Fruit fly (Drosophila melanogaster) whole organism, pupa: ENCODE measurements around the gene CG10035.
A peak's percentile ranks its signal among the peaks of the same experiment; 100 is the strongest.

Experiments
- CG10348 ChIP-seq: fragments of 200-800 bp; sonication (Bioruptor generic); IDR thresholded peaks from 2 replicates; pipeline ENCODE4 v1.3.6; 2022; ENCODE audit warnings: missing biosample characterization, missing genetic modification characterization
- CG12605 ChIP-seq: fragments of 200-800 bp; sonication (Bioruptor generic); IDR thresholded peaks from 2 replicates; pipeline ENCODE4 v1.3.6; 2022; ENCODE audit warnings: missing biosample characterization, missing genetic modification characterization
- CG13204 ChIP-seq: fragments of 200-800 bp; sonication (Bioruptor generic); optimal IDR thresholded peaks from 2 replicates; lab custom pipeline; 2018; ENCODE audit warnings: missing biosample characterization, mild to moderate bottlenecking, missing genetic modification characterization, moderate library complexity
- CG14655 ChIP-seq: fragments of 200-800 bp; sonication (Bioruptor generic); optimal IDR thresholded peaks from 3 replicates; lab custom pipeline; 2017; ENCODE audit warnings: mild to moderate bottlenecking, missing biosample characterization, missing genetic modification reagents, missing genetic modification characterization
- CG15710 ChIP-seq: fragments of 200-800 bp; sonication (Bioruptor generic); optimal IDR thresholded peaks from 2 replicates; lab custom pipeline; 2018; ENCODE audit warnings: missing biosample characterization, mild to moderate bottlenecking, missing genetic modification characterization, moderate library complexity
- CG17806 ChIP-seq: fragments of 200-800 bp; sonication (Bioruptor generic); optimal IDR thresholded peaks from 2 replicates; lab custom pipeline; 2018; ENCODE audit warnings: missing biosample characterization, mild to moderate bottlenecking, missing genetic modification characterization, moderate library complexity
- CG32121 ChIP-seq: fragments of 200-800 bp; sonication (Bioruptor generic); IDR thresholded peaks from 2 replicates; pipeline ENCODE4 v1.3.6; 2022; ENCODE audit warnings: missing biosample characterization, missing genetic modification characterization
- CG34367 ChIP-seq: fragments of 200-800 bp; sonication (Bioruptor generic); optimal IDR thresholded peaks from 2 replicates; lab custom pipeline; 2018; ENCODE audit warnings: missing biosample characterization, mild to moderate bottlenecking, missing genetic modification characterization
- CG4496 ChIP-seq: fragments of 200-800 bp; sonication (Bioruptor generic); IDR thresholded peaks from 3 replicates; pipeline ENCODE4 v1.3.6; 2022; ENCODE audit warnings: missing biosample characterization, missing genetic modification characterization
- CG8159 ChIP-seq: fragments of 200-800 bp; sonication (Bioruptor generic); optimal IDR thresholded peaks from 3 replicates; lab custom pipeline; 2018; ENCODE audit warnings: missing biosample characterization, mild to moderate bottlenecking, missing genetic modification characterization, moderate library complexity
- CG8301 ChIP-seq: fragments of 200-800 bp; sonication (Bioruptor generic); optimal IDR thresholded peaks from 2 replicates; lab custom pipeline; 2018; ENCODE audit warnings: missing biosample characterization, mild to moderate bottlenecking, missing genetic modification characterization
- CG9948 ChIP-seq: fragments of 200-800 bp; sonication (Bioruptor generic); optimal IDR thresholded peaks from 2 replicates; lab custom pipeline; 2018; ENCODE audit warnings: missing biosample characterization, mild to moderate bottlenecking, missing genetic modification characterization, moderate library complexity
- D1 ChIP-seq: fragments of 200-800 bp; sonication (Bioruptor generic); optimal IDR thresholded peaks from 2 replicates; lab custom pipeline; 2018; ENCODE audit warnings: missing biosample characterization, mild to moderate bottlenecking, missing genetic modification characterization, moderate library complexity
- EcR ChIP-seq: fragments of 200-800 bp; sonication (Bioruptor generic); optimal IDR thresholded peaks from 3 replicates; lab custom pipeline; 2019; ENCODE audit warnings: missing biosample characterization, missing genetic modification characterization, mild to moderate bottlenecking, moderate library complexity, missing genetic modification reagents
- Ets98B ChIP-seq: fragments of 200-800 bp; sonication (Bioruptor generic); IDR thresholded peaks from 2 replicates; pipeline ENCODE4 v1.3.6; 2022; ENCODE audit warnings: missing biosample characterization, missing genetic modification characterization
- Pif1A ChIP-seq: fragments of 200-800 bp; sonication (Bioruptor generic); optimal IDR thresholded peaks from 3 replicates; lab custom pipeline; 2016; ENCODE audit warnings: missing biosample characterization, missing genetic modification characterization
- Pif1B ChIP-seq: fragments of 200-800 bp; sonication (Bioruptor generic); optimal IDR thresholded peaks from 3 replicates; lab custom pipeline; 2016; ENCODE audit warnings: missing biosample characterization, missing genetic modification characterization
- Snoo ChIP-seq: fragments of 200-800 bp; sonication (Bioruptor generic); optimal IDR thresholded peaks from 3 replicates; lab custom pipeline; 2017; ENCODE audit warnings: missing biosample characterization, mild to moderate bottlenecking, missing genetic modification characterization, inconsistent platforms
- fd96Ca ChIP-seq: fragments of 200-800 bp; sonication (Bioruptor generic); IDR thresholded peaks from 3 replicates; pipeline ENCODE4 v1.3.6; 2022; ENCODE audit warnings: missing biosample characterization, missing genetic modification characterization
- gl ChIP-seq: fragments of 200-800 bp; sonication (Bioruptor generic); optimal IDR thresholded peaks from 2 replicates; lab custom pipeline; 2018; ENCODE audit warnings: missing biosample characterization, mild to moderate bottlenecking, missing genetic modification characterization
- rn ChIP-seq: fragments of 200-800 bp; sonication (Bioruptor generic); IDR thresholded peaks from 2 replicates; pipeline ENCODE4 v1.3.6; 2022; ENCODE audit warnings: missing biosample characterization, missing genetic modification characterization

The CG10035 gene

dm6 chr3R:12402935-12403334 is 20.4 kb upstream of the CG10035 start:
- TF ChIP-seq rn (GFP tag; lab: Robert Waterston, UW) (peak; percentile 84), CG8301 (tag; lab: Kevin White, UChicago) (peak; percentile 100), CG12605 (peak; percentile 96), CG32121 (GFP tag; lab: Robert Waterston, UW) (peak; percentile 93), Snoo (tag; lab: Kevin White, UChicago) (peak; percentile 98), CG14655 (GFP tag; lab: Kevin White, UChicago) (peak; percentile 95), CG4496 (no peak), CG8159 (tag; lab: Kevin White, UChicago) (peak; percentile 100), D1 (tag; lab: Kevin White, UChicago) (peak; percentile 99), Pif1A (GFP tag; lab: Kevin White, UChicago) (peak; percentile 95), CG13204 (no peak), Pif1B (GFP tag; lab: Kevin White, UChicago) (peak; percentile 97), CG15710 (tag; lab: Kevin White, UChicago) (peak; percentile 97), CG17806 (peak; percentile 97), CG10348 (GFP tag; lab: Robert Waterston, UW) (no peak), gl (tag; lab: Kevin White, UChicago) (peak; percentile 93), EcR (GFP tag; lab: Kevin White, UChicago) (peak; percentile 22), CG9948 (tag; lab: Kevin White, UChicago) (peak; percentile 98), fd96Ca (GFP tag; lab: Robert Waterston, UW) (peak; percentile 84), Ets98B (GFP tag; lab: Robert Waterston, UW) (peak; percentile 96), CG34367 (peak; percentile 98)
- TF ChIP-seq, all 21 proteins: peak for 18

- TF ChIP-seq CG15710 (tag; lab: Kevin White, UChicago) = no peak
- TF ChIP-seq rn (GFP tag; lab: Robert Waterston, UW) = no peak
- no peak for TF ChIP-seq CG32121 (GFP tag; lab: Robert Waterston, UW)
- TF ChIP-seq CG12605 = peak; percentile 35; the same call in 1 of the 2 replicates
- no peak for TF ChIP-seq CG4496
- no peak for TF ChIP-seq Snoo (tag; lab: Kevin White, UChicago)
- no peak for TF ChIP-seq Ets98B (GFP tag; lab: Robert Waterston, UW)
- TF ChIP-seq CG10348 (GFP tag; lab: Robert Waterston, UW) = no peak
Measured at dm6 chr3R:12401672-12402296, 19.3 kb upstream of the CG10035 start, which contains the start of gene DNAlig3. DNAlig3 (minus strand) TSS chr3R:12401839.

- TF ChIP-seq CG8301 (tag; lab: Kevin White, UChicago) = no peak
- no peak for TF ChIP-seq Pif1A (GFP tag; lab: Kevin White, UChicago)
- no peak for TF ChIP-seq CG32121 (GFP tag; lab: Robert Waterston, UW)
- TF ChIP-seq Ets98B (GFP tag; lab: Robert Waterston, UW) = no peak
- TF ChIP-seq CG13204 = no peak
- no peak for TF ChIP-seq CG15710 (tag; lab: Kevin White, UChicago)
- no peak for TF ChIP-seq rn (GFP tag; lab: Robert Waterston, UW)
- TF ChIP-seq Pif1B (GFP tag; lab: Kevin White, UChicago) = no peak
- TF ChIP-seq gl (tag; lab: Kevin White, UChicago) = no peak
Measured at dm6 chr3R:12398620-12399247, 16.2 kb upstream of the CG10035 start, which contains the start of gene Cyp9f3. Cyp9f3 (minus strand) TSS chr3R:12398929.

- TF ChIP-seq CG8301 (tag; lab: Kevin White, UChicago) = no peak
Measured at dm6 chr3R:12398054-12398453, 15.6 kb upstream of the CG10035 start.

dm6 chr3R:12395880-12396279 is 13.4 kb upstream of the CG10035 start, which contains the start of the genes CG10096 and CG10097:
CG10096 (minus strand) TSS chr3R:12395980.
CG10097 (minus strand) TSS chr3R:12395980.
- TF ChIP-seq CG10348 (GFP tag; lab: Robert Waterston, UW) = no peak
- TF ChIP-seq CG32121 (GFP tag; lab: Robert Waterston, UW) = no peak

dm6 chr3R:12386965-12387364 is 4.5 kb upstream of the CG10035 start, which contains the start of gene CG33098:
CG33098 (plus strand) TSS chr3R:12387188.
- no peak for TF ChIP-seq CG34367
- TF ChIP-seq D1 (tag; lab: Kevin White, UChicago) = no peak
- no peak for TF ChIP-seq EcR (GFP tag; lab: Kevin White, UChicago)
- no peak for TF ChIP-seq CG12605
- no peak for TF ChIP-seq gl (tag; lab: Kevin White, UChicago)
- TF ChIP-seq rn (GFP tag; lab: Robert Waterston, UW) = no peak
- no peak for TF ChIP-seq Pif1A (GFP tag; lab: Kevin White, UChicago)
- TF ChIP-seq fd96Ca (GFP tag; lab: Robert Waterston, UW) = no peak
- TF ChIP-seq CG15710 (tag; lab: Kevin White, UChicago) = no peak
- no peak for TF ChIP-seq CG10348 (GFP tag; lab: Robert Waterston, UW)
- TF ChIP-seq CG9948 (tag; lab: Kevin White, UChicago) = no peak
- TF ChIP-seq CG8301 (tag; lab: Kevin White, UChicago) = no peak
- no peak for TF ChIP-seq CG13204
